Fruit fly (Drosophila melanogaster) whole organism, embryonic: ENCODE data around the gene Pex14.
A peak's percentile ranks its signal among the peaks of the same experiment; 100 is the strongest.

Experiments used
- Awh ChIP-seq: fragments of 200-800 bp; sonication (Bioruptor generic); IDR thresholded peaks from 2 replicates; pipeline ENCODE4, ENCODE4 v1.3.6; 2022; ENCODE audit warnings: missing biosample characterization, missing genetic modification characterization
- B-H1 ChIP-seq: fragments of 200-800 bp; sonication (Bioruptor generic); IDR thresholded peaks from 3 replicates; pipeline ENCODE4 v1.3.6; 2022; ENCODE audit warnings: missing biosample characterization, missing genetic modification characterization
- CG11247 ChIP-seq: fragments of 200-800 bp; sonication (Bioruptor generic); IDR thresholded peaks from 2 replicates; pipeline ENCODE4 v1.3.6; 2022; ENCODE audit warnings: missing biosample characterization, missing genetic modification characterization
- CG12071 ChIP-seq: fragments of 200-800 bp; sonication (Bioruptor generic); optimal IDR thresholded peaks from 3 replicates; lab custom pipeline; 2018; ENCODE audit warnings: missing biosample characterization, mild to moderate bottlenecking, missing genetic modification characterization
- CG14441 ChIP-seq: fragments of 200-800 bp; sonication (Bioruptor generic); IDR thresholded peaks from 2 replicates; pipeline ENCODE4 v1.3.6; 2022; ENCODE audit warnings: missing biosample characterization, missing genetic modification characterization
- CG15514 ChIP-seq: fragments of 200-800 bp; sonication (Bioruptor generic); optimal IDR thresholded peaks from 3 replicates; lab custom pipeline; 2017; ENCODE audit warnings: missing biosample characterization, missing genetic modification characterization, mild to moderate bottlenecking, moderate library complexity, missing genetic modification reagents
- CG16779 ChIP-seq: fragments of 200-800 bp; sonication (Bioruptor generic); IDR thresholded peaks from 2 replicates; pipeline ENCODE4 v1.3.6; 2022; ENCODE audit warnings: missing biosample characterization, missing genetic modification characterization
- CG17359 ChIP-seq: fragments of 200-800 bp; sonication (Bioruptor generic); optimal IDR thresholded peaks from 3 replicates; lab custom pipeline; 2018; ENCODE audit warnings: missing biosample characterization, mild to moderate bottlenecking, missing genetic modification characterization, moderate library complexity
- CG17802 ChIP-seq: fragments of 200-800 bp; sonication (Bioruptor generic); optimal IDR thresholded peaks from 2 replicates; lab custom pipeline; 2018; ENCODE audit warnings: missing biosample characterization, mild to moderate bottlenecking, missing genetic modification characterization, moderate library complexity
- CG17912 ChIP-seq: fragments of 200-800 bp; sonication (Bioruptor generic); optimal IDR thresholded peaks from 2 replicates; lab custom pipeline; 2018; ENCODE audit warnings: missing biosample characterization, mild to moderate bottlenecking, missing genetic modification characterization
- CG1792 ChIP-seq: fragments of 200-800 bp; sonication (Bioruptor generic); optimal IDR thresholded peaks from 2 replicates; lab custom pipeline; 2016; ENCODE audit warnings: missing biosample characterization, missing genetic modification characterization
- CG18476 ChIP-seq: fragments of 200-800 bp; sonication (Bioruptor generic); optimal IDR thresholded peaks from 2 replicates; lab custom pipeline; 2016; ENCODE audit warnings: missing biosample characterization, mild to moderate bottlenecking, missing genetic modification characterization
- CG18599 ChIP-seq: fragments of 200-800 bp; sonication (Bioruptor generic); optimal IDR thresholded peaks from 3 replicates; lab custom pipeline; 2017; ENCODE audit warnings: missing biosample characterization, missing genetic modification characterization, mild to moderate bottlenecking, moderate library complexity, missing genetic modification reagents
- CG18619 ChIP-seq: fragments of 200-800 bp; sonication (Bioruptor generic); optimal IDR thresholded peaks from 3 replicates; lab custom pipeline; 2017; ENCODE audit warnings: missing biosample characterization, mild to moderate bottlenecking, missing genetic modification characterization
- CG2889 ChIP-seq: fragments of 200-800 bp; sonication (Bioruptor generic); IDR thresholded peaks from 3 replicates; pipeline ENCODE4 v1.3.6; 2022; ENCODE audit warnings: missing biosample characterization, missing genetic modification characterization
- CG31224 ChIP-seq: fragments of 200-800 bp; sonication (Bioruptor generic); IDR thresholded peaks from 2 replicates; pipeline ENCODE4 v1.3.6; 2022; ENCODE audit warnings: missing biosample characterization, missing genetic modification characterization
- CG32772 ChIP-seq: fragments of 200-800 bp; sonication (Bioruptor generic); IDR thresholded peaks from 2 replicates; pipeline ENCODE4 v1.3.6; 2022; ENCODE audit warnings: missing biosample characterization, missing genetic modification characterization
- CG3281 ChIP-seq: fragments of 200-800 bp; sonication (Bioruptor generic); optimal IDR thresholded peaks from 3 replicates; lab custom pipeline; 2017; ENCODE audit warnings: missing biosample characterization, mild to moderate bottlenecking, missing genetic modification characterization
- CG3407 ChIP-seq: fragments of 200-800 bp; sonication (Bioruptor generic); optimal IDR thresholded peaks from 2 replicates; lab custom pipeline; 2018; ENCODE audit warnings: missing biosample characterization, mild to moderate bottlenecking, missing genetic modification characterization
- CG3726 ChIP-seq: fragments of 200-800 bp; sonication (Bioruptor generic); IDR thresholded peaks from 3 replicates; pipeline ENCODE4, ENCODE4 v1.3.6; 2022; ENCODE audit warnings: missing biosample characterization, missing genetic modification characterization
- CG3995 ChIP-seq: fragments of 200-800 bp; sonication (Bioruptor generic); optimal IDR thresholded peaks from 3 replicates; lab custom pipeline; 2016; ENCODE audit warnings: missing biosample characterization, missing genetic modification characterization
- CG4424 ChIP-seq: fragments of 200-800 bp; sonication (Bioruptor generic); optimal IDR thresholded peaks from 3 replicates; lab custom pipeline; 2016; ENCODE audit warnings: missing biosample characterization, missing genetic modification characterization
- CG4854 ChIP-seq: fragments of 200-800 bp; sonication (Bioruptor generic); optimal IDR thresholded peaks from 2 replicates; lab custom pipeline; 2016; ENCODE audit warnings: missing biosample characterization, missing genetic modification characterization, inconsistent platforms
- CG6272 ChIP-seq: fragments of 200-800 bp; sonication (Bioruptor generic); IDR thresholded peaks from 2 replicates; pipeline ENCODE4 v1.3.6; 2022; ENCODE audit warnings: missing biosample characterization, missing genetic modification characterization
- CG6791 ChIP-seq: fragments of 200-800 bp; sonication (Bioruptor generic); IDR thresholded peaks from 3 replicates; pipeline ENCODE4 v1.3.6; 2022; ENCODE audit warnings: missing biosample characterization, missing genetic modification characterization; ENCODE audit not compliant: partially characterized antibody
- CG6813 ChIP-seq: fragments of 200-800 bp; sonication (Bioruptor generic); optimal IDR thresholded peaks from 2 replicates; lab custom pipeline; 2017; ENCODE audit warnings: missing biosample characterization, missing genetic modification characterization, mild to moderate bottlenecking, moderate library complexity, missing genetic modification reagents
- CkIIα-i1 ChIP-seq: fragments of 200-800 bp; sonication (Bioruptor generic); IDR thresholded peaks from 2 replicates; pipeline ENCODE4 v1.3.6; 2022; ENCODE audit warnings: missing biosample characterization, missing genetic modification characterization
- Doc2 ChIP-seq: fragments of 200-800 bp; sonication (Bioruptor generic); IDR thresholded peaks from 2 replicates; pipeline ENCODE4 v1.3.6; 2022; ENCODE audit warnings: missing biosample characterization, missing genetic modification characterization
- Eip74EF ChIP-seq, 2 experiments: fragments of 200-800 bp in 1 of 2; fragments of >200 bp in 1 of 2; sonication (Bioruptor generic) in 1 of 2; optimal IDR thresholded peaks; 2 replicates each; lab custom pipeline; 2017 to 2019; ENCODE audit warnings: missing biosample characterization in 2 of 2, missing genetic modification characterization in 2 of 2, mild to moderate bottlenecking in 1 of 2, moderate library complexity in 1 of 2
- HHEX ChIP-seq: fragments of 200-800 bp; sonication (Bioruptor generic); optimal IDR thresholded peaks from 3 replicates; lab custom pipeline; 2017; ENCODE audit warnings: missing biosample characterization, mild to moderate bottlenecking, missing genetic modification characterization, missing genetic modification reagents
- Mad ChIP-seq: fragments of 200-800 bp; sonication (Bioruptor generic); optimal IDR thresholded peaks from 2 replicates; lab custom pipeline; 2016; ENCODE audit warnings: missing biosample characterization, missing genetic modification characterization
- Mrtf ChIP-seq: fragments of 200-800 bp; sonication (Bioruptor generic); IDR thresholded peaks from 3 replicates; pipeline ENCODE4 v1.3.6; 2022; ENCODE audit warnings: missing biosample characterization, missing genetic modification characterization
- NfI ChIP-seq: fragments of 200-800 bp; sonication (Bioruptor generic); optimal IDR thresholded peaks from 3 replicates; lab custom pipeline; 2018; ENCODE audit warnings: missing biosample characterization, mild to moderate bottlenecking, missing genetic modification characterization, moderate library complexity
- Scr ChIP-seq: fragments of 200-800 bp; sonication (Bioruptor generic); IDR thresholded peaks from 2 replicates; pipeline ENCODE4 v1.3.6; 2022; ENCODE audit warnings: missing biosample characterization, missing genetic modification characterization; ENCODE audit not compliant: partially characterized antibody
- Sin3A ChIP-seq: fragments of >200 bp; optimal IDR thresholded peaks from 2 replicates; lab custom pipeline; 2018
- chm ChIP-seq: fragments of 200-800 bp; sonication (Bioruptor generic); IDR thresholded peaks from 2 replicates; pipeline ENCODE4 v1.3.6; 2022; ENCODE audit warnings: missing biosample characterization, missing genetic modification characterization
- crol ChIP-seq: fragments of 200-800 bp; sonication (Bioruptor generic); IDR thresholded peaks from 2 replicates; pipeline ENCODE4 v1.3.6; 2022; ENCODE audit warnings: missing biosample characterization, missing genetic modification characterization
- crp ChIP-seq, 2 experiments: fragments of 200-800 bp; sonication (Bioruptor generic); optimal IDR thresholded peaks; 2 replicates in 1 of 2; 3 replicates in 1 of 2; lab custom pipeline; 2017; ENCODE audit warnings: missing biosample characterization in 2 of 2, missing genetic modification characterization in 2 of 2, mild to moderate bottlenecking in 1 of 2, moderate library complexity in 1 of 2
- dpn ChIP-seq, 2 experiments: fragments of 200-800 bp; sonication (Bioruptor generic); optimal IDR thresholded peaks; 3 replicates each; lab custom pipeline; 2016; ENCODE audit warnings: missing biosample characterization in 2 of 2, missing genetic modification characterization in 2 of 2
- fd102C ChIP-seq: fragments of 200-800 bp; sonication (Bioruptor generic); optimal IDR thresholded peaks from 2 replicates; lab custom pipeline; 2018; ENCODE audit warnings: missing biosample characterization, mild to moderate bottlenecking, missing genetic modification characterization, moderate library complexity
- fd3F ChIP-seq: fragments of 200-800 bp; sonication (Bioruptor generic); optimal IDR thresholded peaks from 2 replicates; lab custom pipeline; 2018; ENCODE audit warnings: missing biosample characterization, mild to moderate bottlenecking, missing genetic modification characterization, moderate library complexity
- gt ChIP-seq: fragments of 200-800 bp; sonication (Bioruptor generic); IDR thresholded peaks from 2 replicates; pipeline ENCODE4 v1.3.6; 2022; ENCODE audit warnings: missing biosample characterization, missing genetic modification characterization
- insv ChIP-seq, 2 experiments: fragments of 200-800 bp; sonication (Bioruptor generic); optimal IDR thresholded peaks; 3 replicates each; lab custom pipeline; 2016 to 2018; ENCODE audit warnings: missing biosample characterization in 2 of 2, missing genetic modification characterization in 2 of 2
- lbe ChIP-seq: fragments of 200-800 bp; sonication (Bioruptor generic); optimal IDR thresholded peaks from 2 replicates; lab custom pipeline; 2016; ENCODE audit warnings: missing biosample characterization, mild to moderate bottlenecking, missing genetic modification characterization
- nau ChIP-seq: fragments of 200-800 bp; sonication (Bioruptor generic); optimal IDR thresholded peaks from 3 replicates; lab custom pipeline; 2017; ENCODE audit warnings: missing biosample characterization, mild to moderate bottlenecking, missing genetic modification characterization, missing genetic modification reagents
- pb ChIP-seq: fragments of 200-800 bp; sonication (Bioruptor generic); optimal IDR thresholded peaks from 3 replicates; lab custom pipeline; 2016; ENCODE audit warnings: missing biosample characterization, missing genetic modification characterization
- phol ChIP-seq: fragments of 200-800 bp; sonication (Bioruptor generic); optimal IDR thresholded peaks from 3 replicates; lab custom pipeline; 2018; ENCODE audit warnings: missing biosample characterization, mild to moderate bottlenecking, missing genetic modification characterization, moderate library complexity
- pum ChIP-seq: fragments of 200-800 bp; sonication (Bioruptor generic); optimal IDR thresholded peaks from 2 replicates; lab custom pipeline; 2016; ENCODE audit warnings: missing biosample characterization, missing genetic modification characterization
- scrt ChIP-seq: fragments of 200-800 bp; sonication (Bioruptor generic); optimal IDR thresholded peaks from 2 replicates; lab custom pipeline; 2018; ENCODE audit warnings: missing biosample characterization, mild to moderate bottlenecking, missing genetic modification characterization, moderate library complexity
- z ChIP-seq: fragments of 200-800 bp; sonication (Bioruptor generic); IDR thresholded peaks from 3 replicates; pipeline ENCODE4 v1.3.6; 2022; ENCODE audit warnings: missing biosample characterization, missing genetic modification characterization

The Pex14 gene

DNA sequence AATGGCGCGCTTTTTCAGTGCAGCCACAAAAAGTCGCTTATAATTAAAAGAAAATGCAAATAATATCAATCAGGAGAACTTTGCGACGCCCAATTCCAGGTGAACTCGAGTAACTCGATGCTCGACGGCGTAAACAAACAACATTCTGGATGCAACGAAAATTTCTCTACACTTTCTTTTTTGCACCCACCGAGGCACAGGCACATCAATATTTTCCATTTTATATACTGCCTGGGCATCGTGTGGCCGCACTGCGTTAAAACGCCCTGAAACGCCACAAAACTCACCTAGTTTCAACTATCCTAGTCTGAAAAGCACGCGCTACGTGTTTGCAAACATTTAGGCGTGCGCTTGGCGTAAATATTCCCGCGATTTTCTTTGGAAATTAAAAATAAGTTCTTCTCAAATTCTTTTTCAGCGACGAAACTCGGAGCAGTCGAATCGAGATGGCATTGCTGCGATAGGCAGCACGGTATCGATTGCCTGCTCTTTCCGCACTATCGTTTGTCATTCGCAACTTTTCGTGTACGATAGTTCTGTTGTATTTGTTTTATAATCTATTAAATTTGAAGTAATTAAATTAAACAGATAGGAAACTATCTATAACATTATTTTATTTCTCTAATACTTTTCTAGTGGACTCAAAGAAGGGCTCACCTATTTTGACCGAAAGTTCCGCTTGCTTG, 7.3 kb downstream of the Pex14 start, which contains the start of gene Pcif1 (continued):
- TF ChIP-seq pum (GFP tag; lab: Kevin White, UChicago) (no peak), crol (GFP tag; lab: Robert Waterston, UW) (no peak), CG6813 (GFP tag; lab: Kevin White, UChicago) (no peak), CG17912 (GFP tag; lab: Kevin White, UChicago) (no peak), Scr (GFP tag; lab: Robert Waterston, UW) (peak; percentile 99), Mad (peak; percentile 12), B-H1 (GFP tag; lab: Robert Waterston, UW) (no peak), nau (GFP tag; lab: Kevin White, UChicago) (no peak), CkIIα-i1 (GFP tag; lab: Robert Waterston, UW) (no peak), scrt (no peak), Eip74EF (GFP tag; optimal IDR thresholded peaks at IDR 0.05; lab: Kevin White, UChicago) (no peak), pb (GFP tag; lab: Kevin White, UChicago) (no peak), CG18599 (GFP tag; lab: Kevin White, UChicago) (no peak), CG15514 (peak; percentile 75), CG31224 (GFP tag; lab: Robert Waterston, UW) (no peak), CG2889 (GFP tag; lab: Robert Waterston, UW) (no peak), fd3F (GFP tag; lab: Kevin White, UChicago) (no peak), CG3726 (no peak), Mrtf (GFP tag; lab: Robert Waterston, UW) (no peak), CG16779 (GFP tag; lab: Robert Waterston, UW) (no peak), crp (GFP tag; optimal IDR thresholded peaks at IDR 0.05; lab: Kevin White, UChicago) (no peak), CG14441 (GFP tag; lab: Robert Waterston, UW) (peak; percentile 28; the same call in 1 of the 2 replicates), gt (no peak), CG17359 (tag; lab: Kevin White, UChicago) (no peak), CG6791 (GFP tag; lab: Robert Waterston, UW) (peak; percentile 100), CG3407 (GFP tag; lab: Kevin White, UChicago) (no peak), HHEX (GFP tag; lab: Kevin White, UChicago) (no peak), insv (GFP tag; optimal IDR thresholded peaks at IDR 0.05; lab: Kevin White, UChicago) (no peak), Doc2 (GFP tag; lab: Robert Waterston, UW) (no peak), lbe (GFP tag; lab: Kevin White, UChicago) (peak; percentile 69), NfI (GFP tag; lab: Kevin White, UChicago) (no peak), CG18476 (GFP tag; lab: Kevin White, UChicago) (no peak), CG18619 (GFP tag; lab: Kevin White, UChicago) (no peak), Awh (no peak), CG6272 (GFP tag; lab: Robert Waterston, UW) (peak; percentile 62), Sin3A (peak; percentile 46), dpn (GFP tag; optimal IDR thresholded peaks at IDR 0.05; lab: Kevin White, UChicago) (peak in 1 of 2 experiments; percentile 5), CG3281 (GFP tag; lab: Kevin White, UChicago) (no peak), chm (peak; percentile 37; the same call in 1 of the 2 replicates), fd102C (GFP tag; lab: Kevin White, UChicago) (no peak), CG17802 (tag; lab: Kevin White, UChicago) (no peak), z (no peak), CG4854 (peak; percentile 22), CG3995 (GFP tag; lab: Kevin White, UChicago) (peak; percentile 41), CG4424 (GFP tag; lab: Kevin White, UChicago) (peak; percentile 26), phol (peak; percentile 35), CG32772 (GFP tag; lab: Robert Waterston, UW) (no peak), CG1792 (GFP tag; lab: Kevin White, UChicago) (no peak), CG11247 (GFP tag; lab: Robert Waterston, UW) (no peak), CG12071 (no peak)
